Fruit fly (Drosophila melanogaster): Measurements from ENCODE around the gene Pglym78.
A peak's percentile ranks its signal among the peaks of the same experiment; 100 is the strongest.

Pglym78 gene

dm6 chr3R:29148072-29148471 lies at the start of gene Pglym78, which contains the start of gene CG11882 (continued):
- TF ChIP-seq fd3F (GFP tag; optimal IDR thresholded peaks at IDR 0.05) (no peak), CG4360 (GFP tag; IDR thresholded peaks at IDR 0.05) (no peak; the same call in 1 of the 2 replicates), CG4617 (GFP tag; optimal IDR thresholded peaks at IDR 0.05; ENCODE audit: borderline replicate concordance) (peak; percentile 73), Bteb2 (GFP tag; optimal IDR thresholded peaks at IDR 0.05) (no peak), shn (GFP tag; optimal IDR thresholded peaks at IDR 0.05) (peak; percentile 16), Hr39 (optimal IDR thresholded peaks at IDR 0.05) (no peak), Tbp (GFP tag; optimal IDR thresholded peaks at IDR 0.05) (no peak), Hsf (GFP tag; optimal IDR thresholded peaks at IDR 0.05) (peak; percentile 35), CG6654 (GFP tag; optimal IDR thresholded peaks at IDR 0.05) (no peak), hbn (GFP tag; IDR thresholded peaks at IDR 0.05; ENCODE audit: partially characterized antibody) (peak; percentile 57; the same call in 1 of the 2 replicates), CG6765 (GFP tag; optimal IDR thresholded peaks at IDR 0.05) (no peak), CG30020 (tag; optimal IDR thresholded peaks at IDR 0.05) (no peak), Doc3 (GFP tag; IDR thresholded peaks at IDR 0.05; ENCODE audit: partially characterized antibody) (no peak), NC2α (GFP tag; optimal IDR thresholded peaks at IDR 0.05) (peak; percentile 30), gcm (GFP tag; optimal IDR thresholded peaks at IDR 0.05) (peak; percentile 9), wek (GFP tag; optimal IDR thresholded peaks at IDR 0.05) (no peak), her (GFP tag; optimal IDR thresholded peaks at IDR 0.05) (peak; percentile 63), CG14965 (GFP tag; optimal IDR thresholded peaks at IDR 0.05; ENCODE audit: borderline replicate concordance) (no peak), Bgb (GFP tag; IDR thresholded peaks at IDR 0.05; ENCODE audit: partially characterized antibody) (peak; percentile 62; the same call in 1 of the 2 replicates), CG15269 (tag; optimal IDR thresholded peaks at IDR 0.05) (no peak), NK7.1 (GFP tag; optimal IDR thresholded peaks at IDR 0.05) (no peak), br (optimal IDR thresholded peaks at IDR 0.05) (no peak), pros (GFP tag; optimal IDR thresholded peaks at IDR 0.05) (peak; percentile 3), danr (GFP tag; IDR thresholded peaks at IDR 0.05) (no peak), CG10431 (GFP tag; optimal IDR thresholded peaks at IDR 0.05) (no peak), Doc2 (GFP tag; IDR thresholded peaks at IDR 0.05) (no peak), Lpt (GFP tag; optimal IDR thresholded peaks at IDR 0.05) (no peak), fu2 (GFP tag; optimal IDR thresholded peaks at IDR 0.05) (peak; percentile 46), HmgD (GFP tag; optimal IDR thresholded peaks at IDR 0.05) (peak; percentile 80), CG33213 (GFP tag; optimal IDR thresholded peaks at IDR 0.05) (peak; percentile 60), CG34422 (GFP tag; IDR thresholded peaks at IDR 0.05) (peak; percentile 69; the same call in 1 of the 3 replicates), vfl (GFP tag; optimal IDR thresholded peaks at IDR 0.05) (peak; percentile 8), zen (tag; optimal IDR thresholded peaks at IDR 0.05) (no peak), slbo (GFP tag; IDR thresholded peaks at IDR 0.05) (peak; percentile 74), CG2116 (GFP tag; optimal IDR thresholded peaks at IDR 0.05) (peak; percentile 74), CrebB (tag; optimal IDR thresholded peaks at IDR 0.05) (peak; percentile 67), lola (GFP tag; optimal IDR thresholded peaks at IDR 0.05) (no peak), CG31224 (GFP tag; IDR thresholded peaks at IDR 0.05) (no peak), btn (GFP tag; optimal IDR thresholded peaks at IDR 0.05) (no peak), CG12659 (GFP tag; optimal IDR thresholded peaks at IDR 0.05) (peak; percentile 89), CG4730 (GFP tag; IDR thresholded peaks at IDR 0.05) (peak; percentile 16; the same call in 1 of the 2 replicates), unpg (GFP tag; optimal IDR thresholded peaks at IDR 0.05) (no peak), repo (GFP tag; optimal IDR thresholded peaks at IDR 0.05) (no peak), kah (GFP tag; optimal IDR thresholded peaks at IDR 0.05) (peak; percentile 82), sqz (GFP tag; optimal IDR thresholded peaks at IDR 0.05) (no peak), CG11723 (GFP tag; optimal IDR thresholded peaks at IDR 0.05) (no peak), fd64A (GFP tag; optimal IDR thresholded peaks at IDR 0.05) (no peak), odd (GFP tag; optimal IDR thresholded peaks at IDR 0.05) (no peak), CG15514 (GFP tag; optimal IDR thresholded peaks at IDR 0.05) (peak; percentile 90), ap (GFP tag; IDR thresholded peaks at IDR 0.05) (no peak), tll (GFP tag; optimal IDR thresholded peaks at IDR 0.05) (peak in 1 of 2 experiments; percentile 39)

Measured in whole organism, embryonic.